Worm (Caenorhabditis elegans): ENCODE measurements around the gene acs-7.

DNA sequence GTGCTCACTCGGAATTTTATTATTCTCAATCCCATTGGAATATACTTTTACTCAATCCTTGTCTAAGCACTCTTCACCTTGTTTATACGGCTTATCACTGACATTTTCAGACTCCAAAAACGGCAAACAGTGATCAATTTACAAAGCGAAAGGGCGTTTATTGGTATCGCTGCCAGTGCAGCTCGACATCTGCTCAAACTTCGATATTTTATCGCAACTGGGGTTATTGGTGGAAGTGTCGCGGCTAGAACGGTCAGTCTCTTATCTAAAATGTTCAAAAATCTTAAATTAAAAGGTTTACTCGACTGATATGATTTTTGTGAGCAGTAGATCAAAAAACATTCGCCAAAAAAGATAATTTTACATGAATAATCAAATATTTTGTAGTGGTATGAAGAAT is 33.7 kb downstream of the acs-7 start:
- TF ChIP-seq tab-1 (GFP tag; IDR thresholded peaks at IDR 0.05) (no peak), klf-2 (GFP tag; conservative IDR thresholded peaks at IDR 0.05) (no peak), cog-1 (tag; optimal IDR thresholded peaks at IDR 0.05) (no peak), med-1 (GFP tag; optimal IDR thresholded peaks at IDR 0.05; ENCODE audit: insufficient read depth) (no peak), ref-1 (GFP tag; conservative IDR thresholded peaks at IDR 0.05) (no peak), ztf-29 (GFP tag; IDR thresholded peaks at IDR 0.05) (no peak), ztf-23 (GFP tag; IDR thresholded peaks at IDR 0.05) (no peak)
